Fruit fly (Drosophila melanogaster): ENCODE data around the gene CG11381.

CG11381 gene

DNA sequence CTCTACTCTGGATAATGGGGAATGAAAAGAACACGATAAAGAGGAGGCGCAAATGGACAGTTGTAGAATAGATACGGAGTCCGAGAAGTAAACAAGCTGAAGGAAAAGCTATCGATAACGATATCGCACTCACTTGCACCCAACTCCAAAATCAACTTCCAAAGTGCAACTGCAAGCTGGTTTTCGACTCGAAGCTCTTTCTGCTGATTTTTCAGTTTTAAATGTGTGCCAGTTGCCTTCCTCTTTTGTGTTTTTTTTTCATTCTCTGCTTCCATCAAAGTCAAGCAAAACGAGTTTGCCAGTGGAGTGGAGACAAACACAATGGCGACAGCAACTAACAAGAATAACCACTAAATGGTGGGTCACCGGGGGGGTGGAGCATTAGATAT, 32.0 kb downstream of the CG11381 start (continued):
- TF ChIP-seq nmo (GFP tag; optimal IDR thresholded peaks at IDR 0.05), result no peak
- no peak for TF ChIP-seq jumu (GFP tag; optimal IDR thresholded peaks at IDR 0.05)
- TF ChIP-seq Lim3 (GFP tag; IDR thresholded peaks at IDR 0.05), result no peak
- no peak for TF ChIP-seq nerfin-1 (tag; optimal IDR thresholded peaks at IDR 0.05)
- no peak for TF ChIP-seq CG7928 (GFP tag; optimal IDR thresholded peaks at IDR 0.05)
- TF ChIP-seq CG6813 (GFP tag; optimal IDR thresholded peaks at IDR 0.05), result no peak
- no peak for TF ChIP-seq CG18764 (GFP tag; optimal IDR thresholded peaks at IDR 0.05)
- TF ChIP-seq sr (GFP tag; IDR thresholded peaks at IDR 0.05), result no peak
- no peak for TF ChIP-seq Taf1 (GFP tag; IDR thresholded peaks at IDR 0.05)

DNA sequence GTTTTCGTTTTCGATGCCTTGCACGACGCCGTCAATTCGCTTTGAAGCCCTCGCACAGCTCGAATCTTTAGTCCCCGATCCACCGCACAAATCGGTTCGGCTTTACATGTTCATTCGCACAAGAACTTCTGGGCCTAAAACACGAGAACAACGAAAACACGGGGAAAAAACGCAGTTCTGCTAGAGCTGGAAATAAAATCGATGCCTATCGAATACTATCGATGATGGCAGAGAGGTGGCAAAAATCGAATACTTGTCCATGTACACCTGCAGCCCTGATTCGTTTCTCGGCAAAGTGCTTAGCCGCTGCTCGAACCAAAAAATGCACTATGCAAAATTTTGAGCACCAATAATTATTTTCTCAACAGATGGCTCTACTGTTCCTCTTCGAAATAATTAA, 32.9 kb downstream of the CG11381 start, which contains the start of gene CG3638:
CG3638 (minus strand) TSS at position 210 of the 400 bp plus-strand sequence.
- TF ChIP-seq gce (GFP tag; IDR thresholded peaks at IDR 0.05), result no peak
- TF ChIP-seq inv (GFP tag; IDR thresholded peaks at IDR 0.05; ENCODE audit: partially characterized antibody), result peak; percentile 61; the same call in 1 of the 2 replicates
- TF ChIP-seq CG11560 (tag; IDR thresholded peaks at IDR 0.05), result peak; percentile 100
- peak; percentile 73 for TF ChIP-seq onecut (GFP tag; IDR thresholded peaks at IDR 0.05)
- TF ChIP-seq CG34376 (GFP tag; optimal IDR thresholded peaks at IDR 0.05), result peak; percentile 10
- TF ChIP-seq vvl (GFP tag; IDR thresholded peaks at IDR 0.05), result peak; percentile 49
- TF ChIP-seq cad (GFP tag; optimal IDR thresholded peaks at IDR 0.05), result no peak
- TF ChIP-seq Abd-B (GFP tag; optimal IDR thresholded peaks at IDR 0.05), result peak; percentile 43
- TF ChIP-seq al (GFP tag; IDR thresholded peaks at IDR 0.05), result no peak
- TF ChIP-seq CG6175 (GFP tag; IDR thresholded peaks at IDR 0.05), result no peak
- no peak for TF ChIP-seq prd (optimal IDR thresholded peaks at IDR 0.05)
- TF ChIP-seq prd (GFP tag; IDR thresholded peaks at IDR 0.05), result peak; percentile 34; the same call in 1 of the 3 replicates
- TF ChIP-seq CG9876 (GFP tag; optimal IDR thresholded peaks at IDR 0.05), result peak; percentile 24
- peak; percentile 13; the same call in 1 of the 2 replicates for TF ChIP-seq nerfin-2 (GFP tag; IDR thresholded peaks at IDR 0.05; ENCODE audit: partially characterized antibody)
- TF ChIP-seq CG16813 (GFP tag; IDR thresholded peaks at IDR 0.05; ENCODE audit: partially characterized antibody), result peak; percentile 77
- TF ChIP-seq HmgD (GFP tag; optimal IDR thresholded peaks at IDR 0.05), result peak; percentile 81
- 0 out of 2 replicates have a peak, but pooled peaks have one; percentile 20 for TF ChIP-seq CG16779 (GFP tag; IDR thresholded peaks at IDR 0.05)
- TF ChIP-seq nmo (GFP tag; optimal IDR thresholded peaks at IDR 0.05), result peak; percentile 50
- no peak for TF ChIP-seq CG16815 (GFP tag; optimal IDR thresholded peaks at IDR 0.05)
- peak; percentile 27 for TF ChIP-seq grau (tag; optimal IDR thresholded peaks at IDR 0.05)
- peak; percentile 68 for TF ChIP-seq CG34224 (GFP tag; IDR thresholded peaks at IDR 0.05; ENCODE audit: partially characterized antibody)
- TF ChIP-seq CG13296 (GFP tag; optimal IDR thresholded peaks at IDR 0.05), result no peak
- TF ChIP-seq CG9609 (GFP tag; optimal IDR thresholded peaks at IDR 0.05), result peak; percentile 16
- TF ChIP-seq tna (GFP tag; IDR thresholded peaks at IDR 0.05; ENCODE audit: partially characterized antibody), result peak; percentile 45
- no peak for TF ChIP-seq CG11696 (GFP tag; IDR thresholded peaks at IDR 0.05)
- peak; percentile 25; the same call in 1 of the 2 replicates for TF ChIP-seq CG2129 (GFP tag; IDR thresholded peaks at IDR 0.05; ENCODE audit: partially characterized antibody)
- peak; percentile 93 for TF ChIP-seq pita (GFP tag; optimal IDR thresholded peaks at IDR 0.05)
- TF ChIP-seq slbo (GFP tag; IDR thresholded peaks at IDR 0.05), result peak; percentile 58
- no peak for TF ChIP-seq exex (tag; optimal IDR thresholded peaks at IDR 0.05)
- TF ChIP-seq CG11247 (GFP tag; IDR thresholded peaks at IDR 0.05), result peak; percentile 6; the same call in 1 of the 2 replicates
- TF ChIP-seq CG9932 (GFP tag; IDR thresholded peaks at IDR 0.05), result peak; percentile 67
- TF ChIP-seq Eip74EF (GFP tag; optimal IDR thresholded peaks at IDR 0.05), result no peak
- TF ChIP-seq run (tag; optimal IDR thresholded peaks at IDR 0.05), result no peak
- TF ChIP-seq danr (GFP tag; IDR thresholded peaks at IDR 0.05), result no peak
- TF ChIP-seq jumu (GFP tag; optimal IDR thresholded peaks at IDR 0.05), result peak; percentile 28
- peak; percentile 85 for TF ChIP-seq amos (GFP tag; IDR thresholded peaks at IDR 0.05; ENCODE audit: partially characterized antibody)
- TF ChIP-seq Sox100B (GFP tag; optimal IDR thresholded peaks at IDR 0.05), result no peak
- peak; percentile 63 for TF ChIP-seq CG17186 (GFP tag; optimal IDR thresholded peaks at IDR 0.05)
- peak; percentile 67 for TF ChIP-seq Deaf1 (tag; optimal IDR thresholded peaks at IDR 0.05)
- TF ChIP-seq MBD-R2 (GFP tag; IDR thresholded peaks at IDR 0.05), result peak; percentile 74
- TF ChIP-seq tin (GFP tag; optimal IDR thresholded peaks at IDR 0.05), result peak; percentile 9
- TF ChIP-seq CG1602 (GFP tag; optimal IDR thresholded peaks at IDR 0.05), result peak; percentile 26
